Worm (Caenorhabditis elegans): Measurements from ENCODE around the gene srx-131.

The srx-131 gene

ce11 chrV:13845136-13845535 is at the start of gene srx-131:
TSS of gene srx-131 (plus strand) at chrV:13845436.
- TF ChIP-seq F13C5.2 (tag; optimal IDR thresholded peaks at IDR 0.05), result no peak
- TF ChIP-seq ceh-36 (tag; optimal IDR thresholded peaks at IDR 0.05), result no peak
- TF ChIP-seq ceh-13 (GFP tag; optimal IDR thresholded peaks at IDR 0.05), result no peak
- TF ChIP-seq hmg-4 (GFP tag; optimal IDR thresholded peaks at IDR 0.05), result no peak
- no peak for TF ChIP-seq hnd-1 (tag; optimal IDR thresholded peaks at IDR 0.05)
- no peak for TF ChIP-seq scrt-1 (GFP tag; IDR thresholded peaks at IDR 0.05)
- TF ChIP-seq hmbx-1 (tag; optimal IDR thresholded peaks at IDR 0.05), result no peak
- no peak for TF ChIP-seq flt-1 (GFP tag; IDR thresholded peaks at IDR 0.05)
- TF ChIP-seq B0310.2 (tag; optimal IDR thresholded peaks at IDR 0.05), result no peak
- no peak for TF ChIP-seq ama-1 (optimal IDR thresholded peaks at IDR 0.05)

DNA sequence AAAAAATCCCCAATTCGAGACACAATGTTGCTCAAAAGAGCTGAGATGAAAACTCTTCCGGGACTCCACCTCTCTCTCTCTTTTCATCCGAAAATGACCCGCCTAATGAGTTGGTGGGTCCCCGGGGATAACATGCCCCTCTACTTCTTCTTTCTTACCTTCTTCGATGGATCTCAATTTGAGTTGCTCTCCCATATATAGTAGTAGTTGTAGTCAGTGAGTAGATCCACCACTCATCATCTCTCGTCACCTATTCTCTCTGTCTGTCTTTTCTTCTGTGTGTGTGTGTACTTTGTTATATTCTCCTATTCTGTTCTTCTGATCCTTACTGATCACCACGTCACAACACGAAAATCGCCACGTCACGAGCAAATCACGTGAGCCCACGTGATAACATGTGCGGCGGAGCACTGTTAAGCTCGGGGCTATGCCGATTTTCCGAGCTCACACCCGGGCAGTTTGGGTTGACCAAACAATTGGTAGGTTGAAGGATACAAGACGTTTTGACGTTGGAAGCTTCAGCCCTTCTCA is 48.9 kb upstream of the srx-131 start, which contains the start of gene twk-32:
TSS of gene twk-32 (plus strand) at position 396 of the 531 bp plus-strand sequence.
- no peak for TF ChIP-seq tbx-11 (GFP tag; IDR thresholded peaks at IDR 0.05)
- TF ChIP-seq pes-1 (GFP tag; IDR thresholded peaks at IDR 0.05), result no peak
- TF ChIP-seq hnd-1 (tag; optimal IDR thresholded peaks at IDR 0.05), result no peak
- no peak for TF ChIP-seq ceh-13 (GFP tag; optimal IDR thresholded peaks at IDR 0.05)

ce11 chrV:13799190-13799589 is 46.0 kb upstream of the srx-131 start:
- TF ChIP-seq ets-7 (tag; optimal IDR thresholded peaks at IDR 0.05), result no peak
- no peak for TF ChIP-seq ama-1 (optimal IDR thresholded peaks at IDR 0.05)
- no peak for TF ChIP-seq tbx-11 (GFP tag; IDR thresholded peaks at IDR 0.05)
- TF ChIP-seq hmg-4 (GFP tag; optimal IDR thresholded peaks at IDR 0.05), result no peak
- no peak for TF ChIP-seq pes-1 (GFP tag; IDR thresholded peaks at IDR 0.05)
- TF ChIP-seq B0310.2 (tag; optimal IDR thresholded peaks at IDR 0.05), result no peak
- no peak for TF ChIP-seq aly-1 (tag; optimal IDR thresholded peaks at IDR 0.05)
- TF ChIP-seq tra-4 (tag; optimal IDR thresholded peaks at IDR 0.05), result no peak
- no peak for TF ChIP-seq ceh-13 (GFP tag; optimal IDR thresholded peaks at IDR 0.05)
- TF ChIP-seq flt-1 (GFP tag; IDR thresholded peaks at IDR 0.05), result no peak
- no peak for TF ChIP-seq ceh-36 (tag; optimal IDR thresholded peaks at IDR 0.05)
- no peak for TF ChIP-seq scrt-1 (GFP tag; IDR thresholded peaks at IDR 0.05)
- no peak for TF ChIP-seq hmbx-1 (tag; optimal IDR thresholded peaks at IDR 0.05)
- TF ChIP-seq hnd-1 (tag; optimal IDR thresholded peaks at IDR 0.05), result no peak
- TF ChIP-seq tbx-37 (GFP tag; conservative IDR thresholded peaks at IDR 0.05), result no peak
- TF ChIP-seq F13C5.2 (tag; optimal IDR thresholded peaks at IDR 0.05), result no peak
- TF ChIP-seq sea-1 (GFP tag; conservative IDR thresholded peaks at IDR 0.05), result no peak

DNA sequence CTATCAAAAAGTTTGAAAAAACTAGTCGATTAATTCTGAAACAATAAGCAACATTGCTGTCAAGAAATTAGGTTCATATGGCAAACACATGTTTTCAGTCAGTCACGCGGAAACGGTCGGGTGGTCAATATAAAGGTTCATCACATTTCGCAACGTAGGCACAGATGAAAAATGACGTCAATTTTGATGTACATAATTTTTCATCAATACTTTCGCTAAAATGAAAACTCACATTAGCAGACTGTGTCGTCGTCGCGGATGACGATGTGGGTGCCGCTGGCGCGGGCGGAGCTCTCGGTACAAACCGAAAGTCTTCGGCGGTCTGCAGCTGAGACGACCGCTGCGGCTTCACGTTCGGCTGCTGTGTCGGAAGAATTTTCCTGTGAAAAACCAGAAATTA is 41.3 kb upstream of the srx-131 start, which contains the start of gene swan-2:
TSS of gene swan-2 (minus strand) at position 380 of the 400 bp plus-strand sequence.
- peak; percentile 22 for TF ChIP-seq ama-1 (optimal IDR thresholded peaks at IDR 0.05)
- TF ChIP-seq sea-1 (GFP tag; conservative IDR thresholded peaks at IDR 0.05), result 0 out of 2 replicates have a peak, but pooled peaks have one; percentile 40
- TF ChIP-seq tbx-37 (GFP tag; conservative IDR thresholded peaks at IDR 0.05), result no peak

- TF ChIP-seq ceh-36 (tag; optimal IDR thresholded peaks at IDR 0.05), result no peak
- no peak for TF ChIP-seq hmg-4 (GFP tag; optimal IDR thresholded peaks at IDR 0.05)
- TF ChIP-seq scrt-1 (GFP tag; IDR thresholded peaks at IDR 0.05), result no peak
Observed at ce11 chrV:13807232-13807631, 38.0 kb upstream of the srx-131 start, which contains the start of gene swan-1. TSS of gene swan-1 (minus strand) at chrV:13807237.

ce11 chrV:13808462-13808867 is 36.8 kb upstream of the srx-131 start:
- TF ChIP-seq hmg-4 (GFP tag; optimal IDR thresholded peaks at IDR 0.05), result peak; percentile 88
- TF ChIP-seq aly-1 (tag; optimal IDR thresholded peaks at IDR 0.05), result peak; percentile 63
- TF ChIP-seq F13C5.2 (tag; optimal IDR thresholded peaks at IDR 0.05), result peak; percentile 44
- no peak for TF ChIP-seq ceh-13 (GFP tag; optimal IDR thresholded peaks at IDR 0.05)

DNA sequence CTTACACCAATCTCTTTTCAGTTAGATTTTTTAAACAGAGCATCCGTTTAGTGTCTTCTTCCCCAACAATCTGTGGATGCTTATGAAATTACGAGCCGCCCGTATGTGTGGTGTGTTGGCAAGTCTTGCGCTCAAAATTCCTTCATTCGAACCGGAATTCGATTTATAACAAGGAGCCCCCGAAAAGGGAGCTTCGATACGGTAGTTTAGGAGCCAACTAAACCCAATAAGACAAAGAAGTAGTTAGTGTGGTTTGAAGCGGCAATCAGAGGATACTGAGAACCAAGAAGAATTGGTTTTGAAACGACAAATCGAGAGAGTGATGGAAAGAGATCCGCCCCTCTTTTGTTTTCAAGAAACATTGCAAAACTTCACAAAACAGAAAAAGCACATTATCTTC is 32.9 kb upstream of the srx-131 start:
- no peak for TF ChIP-seq hnd-1 (tag; optimal IDR thresholded peaks at IDR 0.05)
- TF ChIP-seq flt-1 (GFP tag; IDR thresholded peaks at IDR 0.05), result no peak
- no peak for TF ChIP-seq tbx-11 (GFP tag; IDR thresholded peaks at IDR 0.05)
- no peak for TF ChIP-seq hmbx-1 (tag; optimal IDR thresholded peaks at IDR 0.05)
- TF ChIP-seq pes-1 (GFP tag; IDR thresholded peaks at IDR 0.05), result no peak
- TF ChIP-seq tra-4 (tag; optimal IDR thresholded peaks at IDR 0.05), result no peak
- no peak for TF ChIP-seq B0310.2 (tag; optimal IDR thresholded peaks at IDR 0.05)
- no peak for TF ChIP-seq F13C5.2 (tag; optimal IDR thresholded peaks at IDR 0.05)
- TF ChIP-seq sea-1 (GFP tag; conservative IDR thresholded peaks at IDR 0.05), result no peak
- no peak for TF ChIP-seq hmg-4 (GFP tag; optimal IDR thresholded peaks at IDR 0.05)
- no peak for TF ChIP-seq aly-1 (tag; optimal IDR thresholded peaks at IDR 0.05)
- no peak for TF ChIP-seq ama-1 (optimal IDR thresholded peaks at IDR 0.05)

DNA sequence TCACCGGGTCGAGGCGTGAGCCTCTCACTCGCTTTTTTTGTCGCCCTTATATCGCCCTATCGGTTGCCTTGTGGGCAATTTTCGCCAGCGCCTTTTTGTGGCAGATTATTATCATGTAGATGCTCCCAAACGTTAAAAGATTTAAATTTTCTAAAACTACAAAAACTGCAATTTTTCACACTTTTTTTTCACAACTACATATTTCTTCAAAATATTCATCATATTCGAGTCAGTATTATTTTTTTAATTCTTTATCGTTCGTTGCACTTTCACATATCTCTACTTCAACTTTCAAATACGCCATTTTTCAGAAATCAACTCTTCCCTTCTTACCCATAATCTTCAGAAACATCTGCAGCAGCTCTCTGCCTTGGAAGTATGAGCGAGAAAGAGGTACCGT is 32.3 kb upstream of the srx-131 start, which contains the start of gene ceh-24:
TSS of gene ceh-24 (plus strand) at position 301 of the 400 bp plus-strand sequence.
- TF ChIP-seq B0310.2 (tag; optimal IDR thresholded peaks at IDR 0.05), result no peak
- TF ChIP-seq aly-1 (tag; optimal IDR thresholded peaks at IDR 0.05), result no peak
- no peak for TF ChIP-seq tra-4 (tag; optimal IDR thresholded peaks at IDR 0.05)
- TF ChIP-seq tbx-11 (GFP tag; IDR thresholded peaks at IDR 0.05), result no peak
- TF ChIP-seq pes-1 (GFP tag; IDR thresholded peaks at IDR 0.05), result no peak
- no peak for TF ChIP-seq scrt-1 (GFP tag; IDR thresholded peaks at IDR 0.05)
- TF ChIP-seq flt-1 (GFP tag; IDR thresholded peaks at IDR 0.05), result no peak
- no peak for TF ChIP-seq hmbx-1 (tag; optimal IDR thresholded peaks at IDR 0.05)
- no peak for TF ChIP-seq ceh-36 (tag; optimal IDR thresholded peaks at IDR 0.05)
- no peak for TF ChIP-seq tbx-37 (GFP tag; conservative IDR thresholded peaks at IDR 0.05)
- no peak for TF ChIP-seq hmg-4 (GFP tag; optimal IDR thresholded peaks at IDR 0.05)
- no peak for TF ChIP-seq hnd-1 (tag; optimal IDR thresholded peaks at IDR 0.05)
- TF ChIP-seq ceh-13 (GFP tag; optimal IDR thresholded peaks at IDR 0.05), result no peak
- TF ChIP-seq ets-7 (tag; optimal IDR thresholded peaks at IDR 0.05), result no peak
- no peak for TF ChIP-seq ama-1 (optimal IDR thresholded peaks at IDR 0.05)
- no peak for TF ChIP-seq F13C5.2 (tag; optimal IDR thresholded peaks at IDR 0.05)
- TF ChIP-seq sea-1 (GFP tag; conservative IDR thresholded peaks at IDR 0.05), result no peak
